Fruit fly (Drosophila melanogaster) whole organism, embryonic: ENCODE results near the gene CG16779.

Experiments
- CG10147 ChIP-seq: fragments of 200-800 bp; sonication (Bioruptor generic); optimal IDR thresholded peaks from 2 replicates; lab custom pipeline; 2019; ENCODE audit warnings: missing biosample characterization, mild to moderate bottlenecking, missing genetic modification characterization, moderate library complexity
- CG10209 ChIP-seq: fragments of 200-800 bp; sonication (Bioruptor generic); optimal IDR thresholded peaks from 3 replicates; lab custom pipeline; 2017; ENCODE audit warnings: missing biosample characterization, mild to moderate bottlenecking, missing genetic modification characterization, missing genetic modification reagents
- CG1024 ChIP-seq: fragments of 200-800 bp; sonication (Bioruptor generic); IDR thresholded peaks from 2 replicates; pipeline ENCODE4 v1.3.6; 2022; ENCODE audit warnings: missing biosample characterization, missing genetic modification characterization
- CG10267 ChIP-seq: fragments of 200-800 bp; sonication (Bioruptor generic); optimal IDR thresholded peaks from 2 replicates; lab custom pipeline; 2018; ENCODE audit warnings: missing biosample characterization, mild to moderate bottlenecking, missing genetic modification characterization, moderate library complexity
- CG10366 ChIP-seq: fragments of 200-800 bp; sonication (Bioruptor generic); IDR thresholded peaks from 2 replicates; pipeline ENCODE4 v1.3.6; 2022; ENCODE audit warnings: missing biosample characterization, missing genetic modification characterization
- CG10565 ChIP-seq: fragments of 200-800 bp; sonication (Bioruptor generic); optimal IDR thresholded peaks from 3 replicates; lab custom pipeline; 2016; ENCODE audit warnings: missing biosample characterization, mild to moderate bottlenecking, missing genetic modification characterization
- CG11398 ChIP-seq: fragments of 200-800 bp; sonication (Bioruptor generic); optimal IDR thresholded peaks from 2 replicates; lab custom pipeline; 2016; ENCODE audit warnings: missing biosample characterization, missing genetic modification characterization
- CG11695 ChIP-seq: fragments of 200-800 bp; sonication (Bioruptor generic); IDR thresholded peaks from 3 replicates; pipeline ENCODE4 v1.3.6; 2022; ENCODE audit warnings: missing biosample characterization, missing genetic modification characterization
- CG12219 ChIP-seq: fragments of 200-800 bp; sonication (Bioruptor generic); optimal IDR thresholded peaks from 3 replicates; lab custom pipeline; 2018; ENCODE audit warnings: missing biosample characterization, mild to moderate bottlenecking, missing genetic modification characterization
- CG12236 ChIP-seq: fragments of 200-800 bp; sonication (Bioruptor generic); optimal IDR thresholded peaks from 2 replicates; lab custom pipeline; 2016; ENCODE audit warnings: missing biosample characterization, missing genetic modification characterization
- CG1233 ChIP-seq: fragments of 200-800 bp; sonication (Bioruptor generic); optimal IDR thresholded peaks from 4 replicates; lab custom pipeline; 2018; ENCODE audit warnings: missing biosample characterization, mild to moderate bottlenecking, missing genetic modification characterization
- CG13424 ChIP-seq: fragments of 200-800 bp; sonication (Bioruptor generic); optimal IDR thresholded peaks from 2 replicates; lab custom pipeline; 2019; ENCODE audit warnings: missing biosample characterization, mild to moderate bottlenecking, missing genetic modification characterization, moderate library complexity
- CG13624 ChIP-seq: fragments of 200-800 bp; sonication (Bioruptor generic); optimal IDR thresholded peaks from 2 replicates; lab custom pipeline; 2016; ENCODE audit warnings: missing biosample characterization, missing genetic modification characterization
- CG14441 ChIP-seq: fragments of 200-800 bp; sonication (Bioruptor generic); IDR thresholded peaks from 2 replicates; pipeline ENCODE4 v1.3.6; 2022; ENCODE audit warnings: missing biosample characterization, missing genetic modification characterization
- CG14860 ChIP-seq: fragments of 200-800 bp; sonication (Bioruptor generic); IDR thresholded peaks from 3 replicates; pipeline ENCODE4 v1.3.6; 2022; ENCODE audit warnings: missing biosample characterization, missing genetic modification characterization; ENCODE audit not compliant: partially characterized antibody
- CG14965 ChIP-seq: fragments of 200-800 bp; sonication (Bioruptor generic); optimal IDR thresholded peaks from 2 replicates; lab custom pipeline; 2016; ENCODE audit warnings: missing biosample characterization, missing genetic modification characterization, borderline replicate concordance
- CG15696 ChIP-seq: fragments of 200-800 bp; sonication (Bioruptor generic); optimal IDR thresholded peaks from 2 replicates; lab custom pipeline; 2019; ENCODE audit warnings: missing biosample characterization, mild to moderate bottlenecking, missing genetic modification characterization, moderate library complexity
- CG17328 ChIP-seq: fragments of 200-800 bp; sonication (Bioruptor generic); IDR thresholded peaks from 2 replicates; pipeline ENCODE4 v1.3.6; 2022; ENCODE audit warnings: missing biosample characterization, missing genetic modification characterization
- CG17912 ChIP-seq: fragments of 200-800 bp; sonication (Bioruptor generic); optimal IDR thresholded peaks from 2 replicates; lab custom pipeline; 2018; ENCODE audit warnings: missing biosample characterization, mild to moderate bottlenecking, missing genetic modification characterization
- CG1792 ChIP-seq: fragments of 200-800 bp; sonication (Bioruptor generic); optimal IDR thresholded peaks from 2 replicates; lab custom pipeline; 2016; ENCODE audit warnings: missing biosample characterization, missing genetic modification characterization
- CG31365 ChIP-seq: fragments of 200-800 bp; sonication (Bioruptor generic); optimal IDR thresholded peaks from 2 replicates; lab custom pipeline; 2018; ENCODE audit warnings: missing biosample characterization, mild to moderate bottlenecking, missing genetic modification characterization
- CG31441 ChIP-seq: fragments of 200-800 bp; sonication (Bioruptor generic); IDR thresholded peaks from 2 replicates; pipeline ENCODE4 v1.3.6; 2022; ENCODE audit warnings: missing biosample characterization, missing genetic modification characterization
- CG3726 ChIP-seq: fragments of 200-800 bp; sonication (Bioruptor generic); IDR thresholded peaks from 3 replicates; pipeline ENCODE4, ENCODE4 v1.3.6; 2022; ENCODE audit warnings: missing biosample characterization, missing genetic modification characterization
- CG3847 ChIP-seq: fragments of 200-800 bp; sonication (Bioruptor generic); IDR thresholded peaks from 2 replicates; pipeline ENCODE4 v1.3.6; 2022; ENCODE audit warnings: missing biosample characterization, missing genetic modification characterization
- CG9609 ChIP-seq: fragments of 200-800 bp; sonication (Bioruptor generic); optimal IDR thresholded peaks from 3 replicates; lab custom pipeline; 2016; ENCODE audit warnings: missing biosample characterization, missing genetic modification characterization
- Dll ChIP-seq: fragments of 200-800 bp; sonication (Bioruptor generic); IDR thresholded peaks from 4 replicates; pipeline ENCODE4 v1.3.6; 2022; ENCODE audit warnings: missing biosample characterization, missing genetic modification characterization; ENCODE audit not compliant: partially characterized antibody
- Doc2 ChIP-seq: fragments of 200-800 bp; sonication (Bioruptor generic); IDR thresholded peaks from 2 replicates; pipeline ENCODE4 v1.3.6; 2022; ENCODE audit warnings: missing biosample characterization, missing genetic modification characterization
- Dref ChIP-seq: fragments of 200-800 bp; sonication (Bioruptor generic); IDR thresholded peaks from 2 replicates; pipeline ENCODE4 v1.3.6; 2022; ENCODE audit warnings: missing biosample characterization, missing genetic modification characterization
- ERR ChIP-seq: fragments of 200-800 bp; sonication (Bioruptor generic); optimal IDR thresholded peaks from 2 replicates; lab custom pipeline; 2016; ENCODE audit warnings: missing biosample characterization, missing genetic modification characterization
- Fer1 ChIP-seq: fragments of 200-800 bp; sonication (Bioruptor generic); optimal IDR thresholded peaks from 2 replicates; lab custom pipeline; 2017; ENCODE audit warnings: missing biosample characterization, mild to moderate bottlenecking, missing genetic modification characterization
- Fer2 ChIP-seq: fragments of 200-800 bp; sonication (Bioruptor generic); optimal IDR thresholded peaks from 2 replicates; lab custom pipeline; 2018; ENCODE audit warnings: missing biosample characterization, mild to moderate bottlenecking, missing genetic modification characterization, moderate library complexity
- Fer3 ChIP-seq: fragments of 200-800 bp; sonication (Bioruptor generic); optimal IDR thresholded peaks from 2 replicates; lab custom pipeline; 2018; ENCODE audit warnings: missing biosample characterization, mild to moderate bottlenecking, missing genetic modification characterization, moderate library complexity
- Hmx ChIP-seq: fragments of 200-800 bp; sonication (Bioruptor generic); optimal IDR thresholded peaks from 2 replicates; lab custom pipeline; 2016; ENCODE audit warnings: missing biosample characterization, missing genetic modification characterization
- Hr3 ChIP-seq: fragments of 200-800 bp; sonication (Bioruptor generic); optimal IDR thresholded peaks from 3 replicates; lab custom pipeline; 2016; ENCODE audit warnings: missing biosample characterization, missing genetic modification characterization
- Oli ChIP-seq: fragments of 200-800 bp; sonication (Bioruptor generic); optimal IDR thresholded peaks from 2 replicates; lab custom pipeline; 2018; ENCODE audit warnings: missing biosample characterization, mild to moderate bottlenecking, missing genetic modification characterization, moderate library complexity
- Ptx1 ChIP-seq: fragments of 200-800 bp; sonication (Bioruptor generic); IDR thresholded peaks from 2 replicates; pipeline ENCODE4 v1.3.6; 2022; ENCODE audit warnings: missing biosample characterization, missing genetic modification characterization
- Spps ChIP-seq: fragments of 200-800 bp; sonication (Bioruptor generic); optimal IDR thresholded peaks from 2 replicates; lab custom pipeline; 2018; ENCODE audit warnings: missing biosample characterization, mild to moderate bottlenecking, missing genetic modification characterization
- Tbp ChIP-seq: fragments of >200 bp; optimal IDR thresholded peaks from 2 replicates; lab custom pipeline; 2018; ENCODE audit warnings: missing biosample characterization, missing genetic modification characterization
- Trl ChIP-seq, 3 experiments: fragments of >200 bp in 2 of 3; fragments of 200-800 bp in 1 of 3; sonication (Bioruptor generic) in 1 of 3; optimal IDR thresholded peaks; 2 replicates in 1 of 3; 3 replicates in 2 of 3; lab custom pipeline; 2016 to 2017; ENCODE audit warnings: missing biosample characterization in 1 of 3, missing genetic modification characterization in 1 of 3
- ara ChIP-seq: fragments of 200-800 bp; sonication (Bioruptor generic); IDR thresholded peaks from 2 replicates; pipeline ENCODE4 v1.3.6; 2022; ENCODE audit warnings: missing biosample characterization, missing genetic modification characterization
- br ChIP-seq: fragments of >200 bp; optimal IDR thresholded peaks from 2 replicates; lab custom pipeline; 2017
- cas ChIP-seq: fragments of 200-800 bp; sonication (Bioruptor generic); IDR thresholded peaks from 2 replicates; pipeline ENCODE4 v1.3.6; 2022; ENCODE audit warnings: missing biosample characterization, missing genetic modification characterization
- cato ChIP-seq: fragments of 200-800 bp; sonication (Bioruptor generic); optimal IDR thresholded peaks from 2 replicates; lab custom pipeline; 2016; ENCODE audit warnings: missing biosample characterization, missing genetic modification characterization, borderline replicate concordance
- chn ChIP-seq: fragments of 200-800 bp; sonication (Bioruptor generic); optimal IDR thresholded peaks from 2 replicates; lab custom pipeline; 2016; ENCODE audit warnings: missing biosample characterization, missing genetic modification characterization
- croc ChIP-seq: fragments of 200-800 bp; sonication (Bioruptor generic); conservative IDR thresholded peaks from 3 replicates; pipeline ENCODE4 v1.3.6; 2022; ENCODE audit warnings: missing biosample characterization, missing genetic modification characterization
- eve ChIP-seq, 2 experiments: fragments of >200 bp; optimal IDR thresholded peaks; 2 replicates each; lab custom pipeline; 2017; ENCODE audit warnings: missing biosample characterization in 2 of 2, missing genetic modification characterization in 2 of 2
- gcm2 ChIP-seq: fragments of 200-800 bp; sonication (Bioruptor generic); optimal IDR thresholded peaks from 2 replicates; lab custom pipeline; 2016; ENCODE audit warnings: missing biosample characterization, missing genetic modification characterization
- gsb-n ChIP-seq: fragments of 200-800 bp; sonication (Bioruptor generic); optimal IDR thresholded peaks from 3 replicates; lab custom pipeline; 2018; ENCODE audit warnings: missing biosample characterization, mild to moderate bottlenecking, missing genetic modification characterization
- her ChIP-seq: fragments of 200-800 bp; sonication (Bioruptor generic); optimal IDR thresholded peaks from 2 replicates; lab custom pipeline; 2016; ENCODE audit warnings: missing biosample characterization, missing genetic modification characterization
- mirr ChIP-seq: fragments of 200-800 bp; sonication (Bioruptor generic); optimal IDR thresholded peaks from 3 replicates; lab custom pipeline; 2018; ENCODE audit warnings: missing biosample characterization, mild to moderate bottlenecking, missing genetic modification characterization
- tx ChIP-seq: fragments of 200-800 bp; sonication (Bioruptor generic); optimal IDR thresholded peaks from 2 replicates; lab custom pipeline; 2016; ENCODE audit warnings: missing biosample characterization, missing genetic modification characterization
- unc-4 ChIP-seq: fragments of 200-800 bp; sonication (Bioruptor generic); IDR thresholded peaks from 2 replicates; pipeline ENCODE4 v1.3.6; 2022; ENCODE audit warnings: missing biosample characterization, missing genetic modification characterization; ENCODE audit not compliant: partially characterized antibody
- z ChIP-seq: fragments of 200-800 bp; sonication (Bioruptor generic); IDR thresholded peaks from 3 replicates; pipeline ENCODE4 v1.3.6; 2022; ENCODE audit warnings: missing biosample characterization, missing genetic modification characterization

Gene CG16779

DNA sequence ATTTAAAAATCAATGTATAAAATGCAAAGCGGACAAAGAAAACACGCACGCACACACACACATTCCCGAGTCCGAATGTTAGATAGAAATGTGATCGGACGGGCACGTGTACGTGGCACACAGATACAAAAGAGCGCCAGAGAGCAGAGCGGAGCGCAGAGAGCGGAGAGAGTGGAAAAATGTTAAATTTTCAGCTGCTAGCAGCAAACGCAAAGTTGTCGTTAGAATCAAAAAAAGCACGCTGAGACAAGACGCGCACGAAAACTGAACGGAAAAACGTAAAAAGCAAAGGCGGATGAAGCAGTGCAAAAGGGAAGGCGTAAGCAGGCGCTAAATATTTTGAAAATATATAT, 74.2 kb downstream of the CG16779 start (continued):
- TF ChIP-seq Dll (GFP tag; lab: Robert Waterston, UW) (no peak), CG9609 (GFP tag; lab: Kevin White, UChicago) (no peak), CG14860 (no peak), CG11398 (GFP tag; lab: Kevin White, UChicago) (no peak), CG15696 (no peak), mirr (GFP tag; lab: Kevin White, UChicago) (peak; percentile 77), CG3847 (GFP tag; lab: Robert Waterston, UW) (no peak), CG17912 (GFP tag; lab: Kevin White, UChicago) (no peak), Fer3 (peak; percentile 23), ERR (peak; percentile 22), ara (GFP tag; lab: Robert Waterston, UW) (no peak), CG10147 (GFP tag; lab: Kevin White, UChicago) (no peak), CG11695 (GFP tag; lab: Robert Waterston, UW) (no peak), cato (GFP tag; lab: Kevin White, UChicago) (no peak), CG1024 (GFP tag; lab: Robert Waterston, UW) (no peak), Doc2 (GFP tag; lab: Robert Waterston, UW) (no peak), CG13424 (no peak), croc (GFP tag; lab: Robert Waterston, UW) (no peak), Hmx (GFP tag; lab: Kevin White, UChicago) (no peak), Ptx1 (GFP tag; lab: Robert Waterston, UW) (no peak), CG17328 (GFP tag; lab: Robert Waterston, UW) (no peak), CG10267 (tag; lab: Kevin White, UChicago) (no peak), CG10366 (GFP tag; lab: Robert Waterston, UW) (no peak), CG3726 (GFP tag; lab: Robert Waterston, UW) (no peak), Oli (tag; lab: Kevin White, UChicago) (no peak), br (lab: Kevin White, UChicago) (no peak), tx (GFP tag; lab: Kevin White, UChicago) (no peak), gsb-n (tag; lab: Kevin White, UChicago) (no peak), Dref (GFP tag; lab: Robert Waterston, UW) (no peak), Trl (optimal IDR thresholded peaks at IDR 0.05; lab: Kevin White, UChicago) (peak; percentile 99), Trl (GFP tag; optimal IDR thresholded peaks at IDR 0.05; lab: Kevin White, UChicago) (peak; percentile 86), cas (GFP tag; lab: Robert Waterston, UW) (no peak), CG14441 (GFP tag; lab: Robert Waterston, UW) (no peak), eve (GFP tag; optimal IDR thresholded peaks at IDR 0.05; lab: Kevin White, UChicago) (no peak), CG12236 (GFP tag; lab: Kevin White, UChicago) (no peak), CG10209 (GFP tag; lab: Kevin White, UChicago) (no peak), Fer2 (no peak), Spps (tag; lab: Kevin White, UChicago) (no peak), chn (GFP tag; lab: Kevin White, UChicago) (no peak), Tbp (GFP tag; lab: Kevin White, UChicago) (no peak), z (GFP tag; lab: Robert Waterston, UW) (no peak), gcm2 (GFP tag; lab: Kevin White, UChicago) (no peak), unc-4 (GFP tag; lab: Robert Waterston, UW) (no peak), CG31365 (tag; lab: Kevin White, UChicago) (peak; percentile 11), her (GFP tag; lab: Kevin White, UChicago) (peak; percentile 61), Hr3 (no peak), CG31441 (GFP tag; lab: Robert Waterston, UW) (no peak), CG13624 (GFP tag; lab: Kevin White, UChicago) (peak; percentile 34), CG1792 (GFP tag; lab: Kevin White, UChicago) (peak; percentile 16), CG14965 (no peak), CG1233 (GFP tag; lab: Kevin White, UChicago) (no peak), Fer1 (GFP tag; lab: Kevin White, UChicago) (peak; percentile 41), CG10565 (GFP tag; lab: Kevin White, UChicago) (no peak), CG12219 (no peak)
